Worm (Caenorhabditis elegans) whole organism, young adult: Measurements from ENCODE around the gene M79.2.

Experiments
- B0261.1 ChIP-seq: sonication (generic microtip); optimal IDR thresholded peaks from 2 replicates; lab custom pipeline; 2016; ENCODE audit warnings: mild to moderate bottlenecking, missing genetic modification characterization, moderate library complexity, missing compliant biosample characterization
- D2030.7 ChIP-seq: fragments of 200-800 bp; sonication (Bioruptor generic); IDR thresholded peaks from 2 replicates; pipeline ENCODE4 v1.3.6; 2022; ENCODE audit warnings: missing genetic modification reagents, missing genetic modification characterization, missing compliant biosample characterization
- F33H1.4 ChIP-seq: fragments of 200-800 bp; sonication (Bioruptor generic); IDR thresholded peaks from 2 replicates; pipeline ENCODE4 v1.3.6; 2022; ENCODE audit warnings: missing genetic modification reagents, missing genetic modification characterization, missing compliant biosample characterization
- F55B11.4 ChIP-seq: sonication (generic microtip); optimal IDR thresholded peaks from 2 replicates; lab custom pipeline; 2016; ENCODE audit warnings: missing compliant biosample characterization, missing genetic modification characterization, borderline replicate concordance; ENCODE audit not compliant: insufficient read depth
- F57A8.1 ChIP-seq: fragments of 200-800 bp; sonication (Bioruptor generic); optimal IDR thresholded peaks from 2 replicates; lab custom pipeline; 2018; ENCODE audit warnings: mild to moderate bottlenecking, missing genetic modification characterization, moderate library complexity, missing compliant biosample characterization
- ZK185.1 ChIP-seq: sonication (generic microtip); optimal IDR thresholded peaks from 2 replicates; lab custom pipeline; 2016; ENCODE audit warnings: mild to moderate bottlenecking, missing genetic modification characterization, missing compliant biosample characterization; ENCODE audit not compliant: poor library complexity, severe bottlenecking
- attf-5 ChIP-seq: fragments of 200-800 bp; sonication (Bioruptor generic); optimal IDR thresholded peaks from 2 replicates; lab custom pipeline; 2018; ENCODE audit warnings: mild to moderate bottlenecking, missing genetic modification characterization, missing compliant biosample characterization
- attf-6 ChIP-seq: fragments of 200-800 bp; sonication (Bioruptor generic); IDR thresholded peaks from 2 replicates; pipeline ENCODE4 v1.3.6; 2022; ENCODE audit warnings: missing genetic modification reagents, missing genetic modification characterization, missing compliant biosample characterization
- ceh-27 ChIP-seq: fragments of 200-800 bp; sonication (Bioruptor generic); optimal IDR thresholded peaks from 2 replicates; lab custom pipeline; 2018; ENCODE audit warnings: mild to moderate bottlenecking, missing genetic modification characterization, moderate library complexity, missing compliant biosample characterization
- ceh-40 ChIP-seq: fragments of 200-800 bp; sonication (Bioruptor generic); IDR thresholded peaks from 2 replicates; pipeline ENCODE4 v1.3.6; 2022; ENCODE audit warnings: missing genetic modification characterization, missing compliant biosample characterization
- ceh-79 ChIP-seq: sonication (generic microtip); optimal IDR thresholded peaks from 2 replicates; lab custom pipeline; 2017; ENCODE audit warnings: mild to moderate bottlenecking, missing genetic modification characterization, missing compliant biosample characterization
- die-1 ChIP-seq: sonication (generic microtip); optimal IDR thresholded peaks from 2 replicates; lab custom pipeline; 2016; ENCODE audit warnings: missing genotype, mild to moderate bottlenecking, missing genetic modification characterization, missing compliant biosample characterization
- dox-1 ChIP-seq: fragments of 200-800 bp; sonication (Bioruptor generic); IDR thresholded peaks from 2 replicates; pipeline ENCODE4 v1.3.6; 2022; ENCODE audit warnings: missing genetic modification reagents, missing genetic modification characterization, missing compliant biosample characterization
- egl-44 ChIP-seq: fragments of 200-800 bp; sonication (Bioruptor generic); IDR thresholded peaks from 2 replicates; pipeline ENCODE4 v1.3.6; 2022; ENCODE audit warnings: missing genetic modification reagents, missing genetic modification characterization, missing compliant biosample characterization
- egrh-3 ChIP-seq: fragments of 200-800 bp; sonication (Bioruptor generic); IDR thresholded peaks from 2 replicates; pipeline ENCODE4 v1.3.6; 2022; ENCODE audit warnings: missing genetic modification reagents, missing genetic modification characterization, missing compliant biosample characterization
- gei-17 ChIP-seq: fragments of 200-800 bp; sonication (Bioruptor generic); optimal IDR thresholded peaks from 2 replicates; lab custom pipeline; 2018; ENCODE audit warnings: mild to moderate bottlenecking, missing genetic modification characterization, missing compliant biosample characterization
- hmg-1.2 ChIP-seq: fragments of 200-800 bp; sonication (Bioruptor generic); IDR thresholded peaks from 2 replicates; pipeline ENCODE4 v1.3.6; 2022; ENCODE audit warnings: missing genetic modification reagents, missing genetic modification characterization, missing compliant biosample characterization
- hmg-20 ChIP-seq: fragments of 200-800 bp; sonication (Bioruptor generic); IDR thresholded peaks from 2 replicates; pipeline ENCODE4 v1.3.6; 2022; ENCODE audit warnings: missing genetic modification reagents, missing genetic modification characterization, missing compliant biosample characterization
- let-607 ChIP-seq, 2 experiments: fragments of 200-800 bp in 1 of 2; sonication (Bioruptor generic) in 1 of 2; sonication (generic microtip) in 1 of 2; optimal IDR thresholded peaks; 2 replicates each; lab custom pipeline; 2016 to 2018; ENCODE audit warnings: mild to moderate bottlenecking in 2 of 2, missing compliant biosample characterization in 2 of 2, missing genetic modification characterization in 2 of 2, moderate library complexity in 2 of 2, missing genotype in 1 of 2
- lin-35 ChIP-seq, 3 experiments: fragments of 150-350 bp in 2 of 3; sonication (generic microtip) in 1 of 3; optimal IDR thresholded peaks; 2 replicates each; lab custom pipeline; 2014 to 2018; ENCODE audit warnings: missing biosample characterization in 3 of 3, missing genetic modification characterization in 3 of 3, missing genetic modification reagents in 3 of 3
- lin-54 ChIP-seq: fragments of 200-800 bp; sonication (Bioruptor generic); optimal IDR thresholded peaks from 2 replicates; lab custom pipeline; 2018; ENCODE audit warnings: mild to moderate bottlenecking, missing genetic modification characterization, missing compliant biosample characterization
- lsy-27 ChIP-seq: sonication (generic microtip); optimal IDR thresholded peaks from 2 replicates; lab custom pipeline; 2017; ENCODE audit warnings: missing genetic modification characterization, mild to moderate bottlenecking, missing compliant biosample characterization, antibody characterized with exemption, missing genotype, borderline replicate concordance; ENCODE audit not compliant: insufficient read depth
- madf-10 ChIP-seq: sonication (generic microtip); optimal IDR thresholded peaks from 2 replicates; lab custom pipeline; 2016; ENCODE audit warnings: mild to moderate bottlenecking, missing genetic modification characterization, missing compliant biosample characterization
- madf-3 ChIP-seq: fragments of 200-800 bp; sonication (Bioruptor generic); IDR thresholded peaks from 2 replicates; pipeline ENCODE4 v1.3.6; 2022; ENCODE audit warnings: missing genetic modification reagents, missing genetic modification characterization, missing compliant biosample characterization
- madf-6 ChIP-seq: fragments of 200-800 bp; sonication (Bioruptor generic); IDR thresholded peaks from 2 replicates; pipeline ENCODE4 v1.3.6; 2022; ENCODE audit warnings: missing genetic modification reagents, missing genetic modification characterization, missing compliant biosample characterization
- mel-28 ChIP-seq: sonication (generic microtip); optimal IDR thresholded peaks from 2 replicates; lab custom pipeline; 2016; ENCODE audit warnings: borderline replicate concordance, mild to moderate bottlenecking, missing genetic modification characterization, missing compliant biosample characterization
- mes-4 ChIP-seq: sonication (generic microtip); optimal IDR thresholded peaks from 2 replicates; lab custom pipeline; 2016; ENCODE audit warnings: missing genotype, missing genetic modification characterization, missing compliant biosample characterization
- mxl-1 ChIP-seq: sonication (generic microtip); optimal IDR thresholded peaks from 2 replicates; lab custom pipeline; 2016; ENCODE audit warnings: missing genetic modification characterization, missing compliant biosample characterization
- nfyb-1 ChIP-seq: fragments of 200-800 bp; sonication (Bioruptor generic); IDR thresholded peaks from 2 replicates; pipeline ENCODE4 v1.3.6; 2022; ENCODE audit warnings: missing genetic modification reagents, missing genetic modification characterization, missing compliant biosample characterization
- nhr-179 ChIP-seq: sonication (generic microtip); optimal IDR thresholded peaks from 2 replicates; lab custom pipeline; 2016; ENCODE audit warnings: mild to moderate bottlenecking, missing genetic modification characterization, missing compliant biosample characterization
- pbrm-1 ChIP-seq: fragments of 200-800 bp; sonication (Bioruptor generic); IDR thresholded peaks from 2 replicates; pipeline ENCODE4 v1.3.6; 2022; ENCODE audit warnings: missing genetic modification reagents, missing genetic modification characterization, missing compliant biosample characterization
- rcor-1 ChIP-seq: fragments of 200-800 bp; sonication (Bioruptor generic); IDR thresholded peaks from 2 replicates; pipeline ENCODE4 v1.3.6; 2022; ENCODE audit warnings: missing genetic modification reagents, missing genetic modification characterization, missing compliant biosample characterization
- repo-1 ChIP-seq: sonication (generic microtip); optimal IDR thresholded peaks from 2 replicates; lab custom pipeline; 2017; ENCODE audit warnings: mild to moderate bottlenecking, missing genetic modification characterization, missing compliant biosample characterization
- rpc-1 ChIP-seq, 2 experiments: fragments of 150-350 bp in 1 of 2; sonication (generic microtip) in 1 of 2; optimal IDR thresholded peaks; 2 replicates each; lab custom pipeline; 2014 to 2018; ENCODE audit warnings: missing biosample characterization in 1 of 2, missing genetic modification characterization in 1 of 2, missing genetic modification reagents in 1 of 2, missing genotype in 1 of 2
- sea-2 ChIP-seq: fragments of 200-800 bp; sonication (Bioruptor generic); IDR thresholded peaks from 2 replicates; pipeline ENCODE4 v1.3.6; 2022; ENCODE audit warnings: missing genetic modification characterization, missing compliant biosample characterization
- snpc-3.4 ChIP-seq: sonication (generic microtip); optimal IDR thresholded peaks from 2 replicates; lab custom pipeline; 2017; ENCODE audit warnings: missing genetic modification characterization, mild to moderate bottlenecking, missing compliant biosample characterization, antibody characterized with exemption, moderate library complexity, missing genotype, missing genetic modification reagents
- snpc-4 ChIP-seq, 5 experiments: fragments of 150-350 bp in 1 of 5; sonication (generic microtip) in 4 of 5; optimal IDR thresholded peaks; 2 replicates each; lab custom pipeline; 2014 to 2018; ENCODE audit warnings: missing genetic modification characterization in 5 of 5, missing biosample characterization in 3 of 5, antibody characterized with exemption in 2 of 5, mild to moderate bottlenecking in 2 of 5, missing compliant biosample characterization in 2 of 5, missing genotype in 2 of 5, moderate library complexity in 2 of 5, missing genetic modification reagents in 1 of 5
- unc-130 ChIP-seq: sonication (generic microtip); optimal IDR thresholded peaks from 2 replicates; lab custom pipeline; 2016; ENCODE audit warnings: missing genetic modification reagents, missing genetic modification characterization, missing compliant biosample characterization
- unc-62 ChIP-seq: fragments of 150-350 bp; optimal IDR thresholded peaks from 2 replicates; lab custom pipeline; 2014; ENCODE audit warnings: missing biosample characterization, missing genetic modification reagents, missing genetic modification characterization
- ztf-18 ChIP-seq: sonication (generic microtip); optimal IDR thresholded peaks from 2 replicates; lab custom pipeline; 2016; ENCODE audit warnings: missing genotype, mild to moderate bottlenecking, missing genetic modification characterization, missing compliant biosample characterization
- ztf-22 ChIP-seq: fragments of 200-800 bp; sonication (Bioruptor generic); optimal IDR thresholded peaks from 2 replicates; lab custom pipeline; 2018; ENCODE audit warnings: mild to moderate bottlenecking, missing genetic modification characterization, moderate library complexity, missing compliant biosample characterization
- ztf-25 ChIP-seq: fragments of 200-800 bp; sonication (Bioruptor generic); IDR thresholded peaks from 2 replicates; pipeline ENCODE4 v1.3.6; 2022; ENCODE audit warnings: missing genetic modification reagents, missing genetic modification characterization, missing compliant biosample characterization
- ztf-26 ChIP-seq: sonication (generic microtip); optimal IDR thresholded peaks from 2 replicates; lab custom pipeline; 2017; ENCODE audit warnings: missing genetic modification characterization, missing compliant biosample characterization
- ztf-6 ChIP-seq: fragments of 200-800 bp; sonication (Bioruptor generic); IDR thresholded peaks from 2 replicates; pipeline ENCODE4 v1.3.6; 2022; ENCODE audit warnings: missing genetic modification reagents, missing genetic modification characterization, missing compliant biosample characterization

Gene M79.2

ce11 chrX:10667424-10668291 is 39.1 kb upstream of the M79.2 start (continued):
- TF ChIP-seq unc-62 (GFP tag; lab: Kevin White, UChicago), result no peak
- peak; percentile 19 for TF ChIP-seq lin-54 (GFP tag; lab: Kevin White, UChicago)
- peak; percentile 59 for TF ChIP-seq hmg-1.2 (GFP tag; lab: Robert Waterston, UW)
- 0 out of 2 replicates have a peak, but pooled peaks have one; percentile 39 for TF ChIP-seq ztf-6 (GFP tag; lab: Robert Waterston, UW)
- no peak for TF ChIP-seq ceh-79 (tag; lab: Kevin White, UChicago)
- TF ChIP-seq ztf-26 (tag; lab: Kevin White, UChicago), result peak; percentile 6
- TF ChIP-seq egl-44 (GFP tag; lab: Robert Waterston, UW), result 0 out of 2 replicates have a peak, but pooled peaks have one; percentile 27
- peak; percentile 71 for TF ChIP-seq B0261.1 (tag; lab: Kevin White, UChicago)
- TF ChIP-seq ztf-22 (GFP tag; lab: Kevin White, UChicago), result no peak
- TF ChIP-seq D2030.7 (GFP tag; lab: Robert Waterston, UW), result peak; percentile 64
- TF ChIP-seq ceh-40 (GFP tag; lab: Robert Waterston, UW), result peak; percentile 31; the same call in 1 of the 2 replicates
- peak; percentile 17 for TF ChIP-seq unc-130 (GFP tag; lab: Kevin White, UChicago)
- 0 out of 2 replicates have a peak, but pooled peaks have one; percentile 39 for TF ChIP-seq ztf-25 (GFP tag; lab: Robert Waterston, UW)
- peak; percentile 44; the same call in 1 of the 2 replicates for TF ChIP-seq nfyb-1
- TF ChIP-seq ceh-27 (GFP tag; lab: Kevin White, UChicago), result peak; percentile 43
- peak; percentile 76 for TF ChIP-seq die-1 (tag; lab: Kevin White, UChicago)
- peak; percentile 74 for TF ChIP-seq snpc-3.4 (tag; lab: Kevin White, UChicago)
- no peak for TF ChIP-seq let-607 (tag; optimal IDR thresholded peaks at IDR 0.05; lab: Kevin White, UChicago)
- TF ChIP-seq snpc-4 (GFP tag; optimal IDR thresholded peaks at IDR 0.05; lab: Kevin White, UChicago), result peak; percentile 44
- TF ChIP-seq snpc-4 (tag; optimal IDR thresholded peaks at IDR 0.05; lab: Kevin White, UChicago), result peak in 2 of 4 experiments; percentile 51 to 56
- TF ChIP-seq rpc-1 (optimal IDR thresholded peaks at IDR 0.05; lab: Kevin White, UChicago), result peak; percentile 78
- peak; percentile 79 for TF ChIP-seq rpc-1 (tag; optimal IDR thresholded peaks at IDR 0.05; lab: Kevin White, UChicago)
- no peak for TF ChIP-seq lsy-27 (tag; lab: Kevin White, UChicago)
- TF ChIP-seq mxl-1 (tag; lab: Kevin White, UChicago), result peak; percentile 34
- TF ChIP-seq hmg-20 (GFP tag; lab: Robert Waterston, UW), result 0 out of 2 replicates have a peak, but pooled peaks have one; percentile 10
- peak; percentile 5 for TF ChIP-seq madf-10
- peak; percentile 48; the same call in 1 of the 2 replicates for TF ChIP-seq rcor-1 (GFP tag; lab: Robert Waterston, UW)
- no peak for TF ChIP-seq F57A8.1 (GFP tag; lab: Kevin White, UChicago)
- peak; percentile 44 for TF ChIP-seq gei-17 (GFP tag; lab: Kevin White, UChicago)
- no peak for TF ChIP-seq mel-28
- TF ChIP-seq mes-4 (tag; lab: Kevin White, UChicago), result peak; percentile 50
- peak in 1 of 3 experiments; percentile 5 for TF ChIP-seq lin-35 (GFP tag; optimal IDR thresholded peaks at IDR 0.05; lab: Kevin White, UChicago)
- TF ChIP-seq nhr-179 (tag; lab: Kevin White, UChicago), result peak; percentile 27
- peak; percentile 67 for TF ChIP-seq ZK185.1 (tag; lab: Kevin White, UChicago)
- peak; percentile 35; the same call in 1 of the 2 replicates for TF ChIP-seq sea-2 (GFP tag; lab: Robert Waterston, UW)
- TF ChIP-seq, all 124 proteins: peak for 35

ce11 chrX:10666871-10667270 is 38.3 kb upstream of the M79.2 start:
- TF ChIP-seq dox-1 (GFP tag; lab: Robert Waterston, UW) (peak; percentile 52), F55B11.4 (no peak), madf-3 (GFP tag; lab: Robert Waterston, UW) (no peak), F33H1.4 (GFP tag; lab: Robert Waterston, UW) (no peak), attf-5 (GFP tag; lab: Kevin White, UChicago) (peak; percentile 11), attf-6 (peak; percentile 73; the same call in 1 of the 2 replicates), ztf-18 (tag; lab: Kevin White, UChicago) (no peak), repo-1 (tag; lab: Kevin White, UChicago) (no peak), ceh-27 (GFP tag; lab: Kevin White, UChicago) (peak; percentile 29), madf-6 (GFP tag; lab: Robert Waterston, UW) (peak; percentile 39; the same call in 1 of the 2 replicates), pbrm-1 (peak; percentile 73), egrh-3 (GFP tag; lab: Robert Waterston, UW) (no peak), lin-54 (GFP tag; lab: Kevin White, UChicago) (no peak)
